Fruit fly (Drosophila melanogaster): ENCODE results near the gene subdued.
A peak's percentile ranks its signal among the peaks of the same experiment; 100 is the strongest.

Gene subdued

DNA sequence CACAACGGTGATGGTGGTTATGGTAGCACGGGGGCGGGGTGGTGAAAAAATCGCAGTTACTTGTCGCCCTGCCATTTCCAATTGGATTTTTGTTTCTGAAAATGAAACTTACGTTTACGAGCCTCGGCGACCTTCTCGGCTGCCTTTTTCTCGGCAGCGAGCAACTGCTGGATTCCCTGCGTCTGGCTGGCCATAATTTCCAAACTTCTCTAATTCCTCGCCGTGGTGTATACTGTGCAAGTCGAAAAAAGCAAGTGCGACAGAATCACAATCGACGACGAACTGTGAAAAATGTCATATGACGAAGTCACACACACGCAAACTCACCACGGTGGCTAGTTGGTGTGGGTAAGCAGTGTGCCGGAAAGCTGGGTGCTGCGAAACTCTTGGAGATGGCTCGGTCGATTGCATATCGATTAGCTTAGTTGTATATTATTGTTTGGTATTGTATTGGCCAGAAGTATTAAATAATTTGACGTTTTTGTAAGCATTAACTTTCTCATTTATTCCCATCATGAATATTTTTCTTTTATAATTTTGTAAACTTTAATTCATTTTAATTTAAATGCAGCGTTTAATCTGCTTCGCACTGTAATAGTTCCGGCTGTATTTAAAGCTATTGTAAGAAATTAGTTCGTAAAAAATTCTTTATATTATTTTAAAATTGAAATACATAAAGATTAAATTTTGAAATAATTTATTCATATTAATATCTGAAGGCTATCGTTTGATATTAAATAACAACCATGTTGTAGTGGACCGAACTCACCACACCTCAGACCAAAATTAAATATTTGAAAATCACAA lies 1.8 kb upstream of the subdued start, which contains the start of gene Vha13 (continued):
- peak; percentile 4 for TF ChIP-seq ATbp (GFP tag; optimal IDR thresholded peaks at IDR 0.05)
- peak in 1 of 2 experiments; percentile 30 for TF ChIP-seq bsh (GFP tag; optimal IDR thresholded peaks at IDR 0.05)
- TF ChIP-seq CG8281 (tag; optimal IDR thresholded peaks at IDR 0.05), result no peak
- peak; percentile 39 for TF ChIP-seq CHES-1-like (GFP tag; optimal IDR thresholded peaks at IDR 0.05)
- peak; percentile 8; the same call in 2 of the 3 replicates for TF ChIP-seq CG14860 (GFP tag; IDR thresholded peaks at IDR 0.05; ENCODE audit: partially characterized antibody)
- TF ChIP-seq pzg (GFP tag; optimal IDR thresholded peaks at IDR 0.05), result peak; percentile 78
- TF ChIP-seq CG31224 (GFP tag; IDR thresholded peaks at IDR 0.05), result peak; percentile 34; the same call in 1 of the 2 replicates
- TF ChIP-seq Ada2b (GFP tag; IDR thresholded peaks at IDR 0.05), result 0 out of 2 replicates have a peak, but pooled peaks have one; percentile 9
- TF ChIP-seq pnt (GFP tag; optimal IDR thresholded peaks at IDR 0.05), result peak; percentile 15
- TF ChIP-seq Hsf (GFP tag; optimal IDR thresholded peaks at IDR 0.05), result peak; percentile 51
- no peak for TF ChIP-seq CG13123 (GFP tag; optimal IDR thresholded peaks at IDR 0.05)
- TF ChIP-seq Bdp1 (GFP tag; optimal IDR thresholded peaks at IDR 0.05), result no peak
- no peak for TF ChIP-seq otp (GFP tag; IDR thresholded peaks at IDR 0.05)
- TF ChIP-seq CG4730 (GFP tag; IDR thresholded peaks at IDR 0.05), result no peak
- no peak for TF ChIP-seq gcm2 (GFP tag; optimal IDR thresholded peaks at IDR 0.05)
- TF ChIP-seq CG8924 (tag; optimal IDR thresholded peaks at IDR 0.05), result peak; percentile 18
- no peak for TF ChIP-seq CG14965 (GFP tag; optimal IDR thresholded peaks at IDR 0.05; ENCODE audit: borderline replicate concordance)
- no peak for TF ChIP-seq odd (GFP tag; optimal IDR thresholded peaks at IDR 0.05)
- TF ChIP-seq CG33557 (GFP tag; optimal IDR thresholded peaks at IDR 0.05), result no peak
- TF ChIP-seq CG42726 (GFP tag; IDR thresholded peaks at IDR 0.05; ENCODE audit: partially characterized antibody), result peak; percentile 87
- peak; percentile 82 for TF ChIP-seq crol (GFP tag; IDR thresholded peaks at IDR 0.05)
- no peak for TF ChIP-seq stc (GFP tag; IDR thresholded peaks at IDR 0.05)
- TF ChIP-seq mirr (GFP tag; optimal IDR thresholded peaks at IDR 0.05), result peak; percentile 60
- TF ChIP-seq CG16863 (GFP tag; optimal IDR thresholded peaks at IDR 0.05), result peak; percentile 11
- TF ChIP-seq prd (optimal IDR thresholded peaks at IDR 0.05), result no peak
- TF ChIP-seq prd (GFP tag; IDR thresholded peaks at IDR 0.05), result peak; percentile 67; the same call in 2 of the 3 replicates
- TF ChIP-seq Dll (GFP tag; IDR thresholded peaks at IDR 0.05; ENCODE audit: partially characterized antibody), result no peak; the same call in 3 of the 4 replicates
- peak; percentile 79 for TF ChIP-seq Bgb (GFP tag; IDR thresholded peaks at IDR 0.05; ENCODE audit: partially characterized antibody)
- TF ChIP-seq CG18262 (tag; optimal IDR thresholded peaks at IDR 0.05), result peak; percentile 22
- peak; percentile 99 for TF ChIP-seq MESR4 (GFP tag; optimal IDR thresholded peaks at IDR 0.05)
- TF ChIP-seq CG6813 (GFP tag; optimal IDR thresholded peaks at IDR 0.05), result no peak
- peak; percentile 29 for TF ChIP-seq CG9437 (GFP tag; optimal IDR thresholded peaks at IDR 0.05)
- peak; percentile 71 for TF ChIP-seq CG2116 (GFP tag; optimal IDR thresholded peaks at IDR 0.05)
- TF ChIP-seq ro (GFP tag; IDR thresholded peaks at IDR 0.05), result no peak
- peak; percentile 27; the same call in 2 of the 3 replicates for TF ChIP-seq vnd (GFP tag; IDR thresholded peaks at IDR 0.05; ENCODE audit: partially characterized antibody)
- TF ChIP-seq sens-2 (GFP tag; IDR thresholded peaks at IDR 0.05), result 0 out of 2 replicates have a peak, but pooled peaks have one; percentile 7
- TF ChIP-seq CG7556 (GFP tag; optimal IDR thresholded peaks at IDR 0.05), result peak; percentile 34
- TF ChIP-seq Ptx1 (GFP tag; IDR thresholded peaks at IDR 0.05), result peak; percentile 68
- no peak for TF ChIP-seq CG6175 (GFP tag; IDR thresholded peaks at IDR 0.05)
- no peak for TF ChIP-seq dati (GFP tag; IDR thresholded peaks at IDR 0.05)
- TF ChIP-seq hkb (optimal IDR thresholded peaks at IDR 0.05), result no peak
- no peak; the same call in 1 of the 2 replicates for TF ChIP-seq hkb (GFP tag; IDR thresholded peaks at IDR 0.05)
- TF ChIP-seq Elba2 (GFP tag; optimal IDR thresholded peaks at IDR 0.05), result peak; percentile 53
- TF ChIP-seq esg (GFP tag; conservative IDR thresholded peaks at IDR 0.05), result peak; percentile 34; the same call in 1 of the 2 replicates
- TF ChIP-seq H15 (GFP tag; IDR thresholded peaks at IDR 0.05), result peak; percentile 38; the same call in 1 of the 3 replicates
- peak; percentile 82 for TF ChIP-seq Opbp (GFP tag; IDR thresholded peaks at IDR 0.05; ENCODE audit: partially characterized antibody)
- TF ChIP-seq CG10979 (tag; optimal IDR thresholded peaks at IDR 0.05), result no peak
- peak; percentile 50 for TF ChIP-seq Hand (GFP tag; optimal IDR thresholded peaks at IDR 0.05)

All from whole organism, embryonic.